Worm (Caenorhabditis elegans) whole organism, L3 larva: ENCODE results near the gene ZK353.9.

Source experiments
- aly-2 ChIP-seq: fragments of 150-350 bp; optimal IDR thresholded peaks from 2 replicates; lab custom pipeline; 2014; ENCODE audit warnings: missing biosample characterization, missing genetic modification characterization
- ama-1 ChIP-seq: fragments of 150-350 bp; optimal IDR thresholded peaks from 2 replicates; lab custom pipeline; 2018
- ceh-16 ChIP-seq: sonication (generic microtip); optimal IDR thresholded peaks from 2 replicates; lab custom pipeline; 2017; ENCODE audit warnings: missing biosample characterization, missing genetic modification characterization
- egl-27 ChIP-seq: sonication (generic microtip); optimal IDR thresholded peaks from 4 replicates; lab custom pipeline; 2017; ENCODE audit warnings: missing biosample characterization, missing genetic modification reagents, missing genetic modification characterization
- nfya-1 ChIP-seq: sonication (generic microtip); optimal IDR thresholded peaks from 2 replicates; lab custom pipeline; 2017; ENCODE audit warnings: missing genetic modification characterization, mild to moderate bottlenecking, missing compliant biosample characterization, antibody characterized with exemption, moderate library complexity; ENCODE audit not compliant: insufficient read depth
- nhr-12 ChIP-seq: fragments of 150-350 bp; optimal IDR thresholded peaks from 2 replicates; lab custom pipeline; 2014; ENCODE audit warnings: missing biosample characterization, missing genetic modification characterization
- nhr-237 ChIP-seq: fragments of 150-350 bp; optimal IDR thresholded peaks from 2 replicates; lab custom pipeline; 2014; ENCODE audit warnings: missing biosample characterization, missing genetic modification characterization
- nhr-28 ChIP-seq: fragments of 150-350 bp; optimal IDR thresholded peaks from 2 replicates; lab custom pipeline; 2014; ENCODE audit warnings: missing biosample characterization, missing genetic modification characterization
- skn-1 ChIP-seq: fragments of 150-350 bp; optimal IDR thresholded peaks from 2 replicates; lab custom pipeline; 2014; ENCODE audit warnings: missing biosample characterization, missing genetic modification characterization
- tbx-2 ChIP-seq: sonication (generic microtip); optimal IDR thresholded peaks from 2 replicates; lab custom pipeline; 2016; ENCODE audit warnings: mild to moderate bottlenecking, missing genetic modification characterization, missing compliant biosample characterization
- unc-39 ChIP-seq: sonication (generic microtip); optimal IDR thresholded peaks from 4 replicates; lab custom pipeline; 2017; ENCODE audit warnings: missing biosample characterization, missing genetic modification characterization
- unc-62 ChIP-seq: fragments of 150-350 bp; sonication (generic microtip); optimal IDR thresholded peaks from 4 replicates; lab custom pipeline; 2014; ENCODE audit warnings: missing biosample characterization, missing genetic modification reagents, missing genetic modification characterization
- zag-1 ChIP-seq: fragments of 150-350 bp; optimal IDR thresholded peaks from 2 replicates; lab custom pipeline; 2014; ENCODE audit warnings: missing biosample characterization, missing genetic modification characterization

- TF ChIP-seq nhr-28 (tag; lab: Kevin White, UChicago) (no peak), tbx-2 (no peak), zag-1 (no peak), nhr-237 (no peak), ama-1 (lab: Kevin White, UChicago) (no peak), nfya-1 (tag; lab: Kevin White, UChicago) (peak; percentile 88), egl-27 (tag; lab: Kevin White, UChicago) (no peak), aly-2 (no peak), nhr-12 (tag; lab: Kevin White, UChicago) (no peak), unc-62 (GFP tag; lab: Kevin White, UChicago) (no peak), unc-39 (no peak), ceh-16 (tag; lab: Kevin White, UChicago) (no peak), skn-1 (no peak)
These were observed 38.4 kb upstream of the ZK353.9 start for ce11 chrIII:8370846-8371257.
